Worm (Caenorhabditis elegans): ENCODE data around the gene C27A2.8.
A peak's percentile ranks its signal among the peaks of the same experiment; 100 is the strongest.

Gene C27A2.8

DNA sequence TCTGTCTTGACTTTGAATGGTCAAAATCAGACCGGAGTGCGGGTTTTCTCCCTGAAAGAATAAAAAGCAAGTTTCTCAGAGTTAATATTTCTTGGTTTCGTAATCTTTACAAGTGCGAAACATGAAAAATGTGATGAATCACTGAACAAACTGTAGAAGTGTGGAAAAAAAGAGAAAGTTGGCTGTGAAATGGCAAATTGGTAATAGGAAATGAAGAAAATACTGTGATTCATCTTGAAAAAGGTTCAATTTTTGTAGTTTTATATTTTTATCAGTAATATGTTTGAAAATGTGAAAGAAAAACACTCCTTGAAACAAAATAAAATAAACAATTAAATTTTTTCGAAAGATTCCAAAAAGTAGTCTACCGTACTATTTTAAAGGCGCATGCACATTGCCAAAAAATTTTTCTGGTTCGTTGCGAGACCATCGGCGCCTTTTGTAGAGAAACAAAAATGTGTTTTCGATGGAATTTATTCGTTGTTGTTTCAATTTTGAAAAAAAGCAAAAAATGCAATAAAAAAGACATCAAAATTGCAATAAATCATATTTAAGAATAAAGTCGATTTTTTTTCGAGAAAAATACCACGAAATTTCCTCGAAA, 23.9 kb upstream of the C27A2.8 start, which contains the start of gene pld-1:
TSS of gene pld-1 (minus strand) at position 51 of the 604 bp plus-strand sequence.
- TF ChIP-seq him-1 (tag; optimal IDR thresholded peaks at IDR 0.05) (no peak), dao-5 (tag; optimal IDR thresholded peaks at IDR 0.05) (no peak), W03F9.2 (tag; optimal IDR thresholded peaks at IDR 0.05) (peak; percentile 34)

ce11 chrII:5086143-5086542, 18.3 kb upstream of the C27A2.8 start:
- no peak for TF ChIP-seq W03F9.2 (tag; optimal IDR thresholded peaks at IDR 0.05)
- no peak for TF ChIP-seq him-1 (tag; optimal IDR thresholded peaks at IDR 0.05)
- no peak for TF ChIP-seq dao-5 (tag; optimal IDR thresholded peaks at IDR 0.05)

- TF ChIP-seq dao-5 (tag; optimal IDR thresholded peaks at IDR 0.05) (no peak), W03F9.2 (tag; optimal IDR thresholded peaks at IDR 0.05) (no peak), him-1 (tag; optimal IDR thresholded peaks at IDR 0.05) (no peak)
Measured at ce11 chrII:5085450-5085849, 17.6 kb upstream of the C27A2.8 start, which contains the start of gene txt-9. TSS of gene txt-9 (plus strand) at chrII:5085785.

DNA sequence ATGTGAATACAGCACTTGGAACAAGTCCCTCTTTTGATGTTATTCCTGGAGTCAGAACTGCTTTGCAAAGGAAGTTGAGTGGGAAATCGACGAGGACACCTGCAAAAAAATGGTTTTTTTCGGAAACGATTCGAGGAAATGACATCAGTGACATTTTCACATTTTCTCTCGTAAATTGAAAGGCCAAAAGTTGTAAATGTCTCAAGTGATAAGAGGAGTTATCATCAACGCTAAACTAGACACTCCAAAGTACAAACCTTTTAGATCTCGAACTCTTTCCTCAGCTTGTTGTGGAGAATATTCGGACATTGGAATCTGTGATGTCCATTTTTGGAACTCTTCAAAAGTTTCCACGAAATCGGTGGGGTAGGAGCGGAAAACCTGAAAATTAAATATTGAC, 16.4 kb upstream of the C27A2.8 start:
- TF ChIP-seq dao-5 (tag; optimal IDR thresholded peaks at IDR 0.05) (no peak), W03F9.2 (tag; optimal IDR thresholded peaks at IDR 0.05) (no peak), him-1 (tag; optimal IDR thresholded peaks at IDR 0.05) (no peak)

DNA sequence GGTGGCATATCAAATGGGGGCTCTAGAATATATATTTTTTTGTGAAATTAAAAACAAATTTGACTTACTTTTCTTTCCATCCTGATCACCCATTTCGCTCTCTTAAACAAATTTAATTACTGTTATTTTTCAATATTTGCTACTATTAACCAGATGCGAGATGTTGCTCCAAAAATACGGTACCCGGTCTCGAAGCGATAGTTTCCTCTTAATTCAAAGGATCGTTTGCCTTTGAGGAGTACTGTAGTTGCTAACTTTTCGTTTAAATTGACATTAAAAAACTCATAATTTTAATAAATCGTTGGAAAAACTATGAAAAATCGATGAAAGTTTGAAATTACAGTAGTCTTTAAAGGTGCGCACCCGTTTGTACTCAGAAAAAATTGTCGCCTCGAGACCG, 15.5 kb upstream of the C27A2.8 start, which contains the start of gene C04G6.4:
TSS of gene C04G6.4 (minus strand) at position 101 of the 400 bp plus-strand sequence.
- TF ChIP-seq dao-5 (tag; optimal IDR thresholded peaks at IDR 0.05): no peak
- no peak for TF ChIP-seq W03F9.2 (tag; optimal IDR thresholded peaks at IDR 0.05)
- no peak for TF ChIP-seq him-1 (tag; optimal IDR thresholded peaks at IDR 0.05)

DNA sequence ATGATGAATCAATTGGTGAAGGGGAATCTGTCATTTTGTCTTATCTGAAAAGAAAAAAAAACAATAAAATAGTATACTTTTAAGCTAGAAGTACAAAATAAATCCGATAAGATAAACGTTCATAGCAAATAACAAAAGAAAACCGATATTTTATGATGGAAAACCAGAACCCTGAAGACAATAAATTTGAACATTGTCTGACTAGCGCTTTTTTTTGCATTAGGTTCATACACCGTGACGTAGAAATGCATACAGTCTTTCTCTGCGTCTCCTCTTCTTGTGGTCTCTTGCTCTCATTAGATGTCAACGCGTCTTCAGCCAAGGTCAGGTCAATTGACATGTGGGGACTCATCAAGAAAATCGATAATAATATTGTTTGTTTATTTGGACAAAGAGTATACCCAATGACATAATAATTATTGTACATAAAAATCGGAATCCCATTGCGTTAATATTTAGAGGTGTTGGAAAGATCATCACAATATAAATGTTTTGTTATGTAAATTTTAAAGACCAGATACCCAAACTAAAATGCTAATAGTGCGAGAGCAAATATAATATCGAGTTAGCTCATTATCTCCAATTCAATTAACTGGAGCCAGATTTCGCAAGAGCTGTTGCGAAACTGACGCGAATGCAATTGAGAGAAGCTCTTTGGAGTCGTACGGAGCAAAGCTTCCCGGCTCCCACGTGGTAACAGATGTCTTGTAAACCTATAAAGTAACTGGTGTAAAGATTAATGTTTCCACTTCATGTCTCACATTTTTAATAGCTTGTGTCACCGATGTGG, 13.5 kb upstream of the C27A2.8 start, which contains the start of gene dsh-2:
TSS of gene dsh-2 (minus strand) at position 51 of the 790 bp plus-strand sequence.
- TF ChIP-seq W03F9.2 (tag; optimal IDR thresholded peaks at IDR 0.05): peak; percentile 45
- no peak for TF ChIP-seq dao-5 (tag; optimal IDR thresholded peaks at IDR 0.05)

DNA sequence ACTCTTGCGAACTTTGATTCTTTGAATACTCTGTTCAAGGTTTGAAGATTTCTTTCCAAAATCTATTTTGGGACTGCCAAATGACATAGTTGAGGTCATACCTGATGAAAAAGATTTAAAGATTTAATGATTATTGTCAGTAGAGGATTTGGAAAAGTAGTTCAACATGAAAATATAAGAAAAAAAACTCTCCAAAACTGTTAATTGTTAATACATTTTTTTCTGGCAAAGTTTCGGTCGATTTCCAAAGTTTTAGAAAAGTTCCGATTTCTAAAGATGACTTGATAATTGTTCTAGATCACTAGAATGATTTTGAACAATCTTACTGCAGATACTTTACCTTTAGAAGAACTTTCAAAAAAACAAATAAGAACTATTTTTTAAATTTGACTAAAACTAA, 3.4 kb upstream of the C27A2.8 start, which contains the start of gene C27A2.7:
TSS of gene C27A2.7 (minus strand) at position 101 of the 400 bp plus-strand sequence.
- TF ChIP-seq him-1 (tag; optimal IDR thresholded peaks at IDR 0.05) (no peak), dao-5 (tag; optimal IDR thresholded peaks at IDR 0.05) (no peak), W03F9.2 (tag; optimal IDR thresholded peaks at IDR 0.05) (no peak)

- TF ChIP-seq dao-5 (tag; optimal IDR thresholded peaks at IDR 0.05) (no peak), W03F9.2 (tag; optimal IDR thresholded peaks at IDR 0.05) (no peak), him-1 (tag; optimal IDR thresholded peaks at IDR 0.05) (no peak)
Measured at ce11 chrII:5069525-5069924, 1.7 kb upstream of the C27A2.8 start, which contains the start of gene idpb-2. TSS of gene idpb-2 (minus strand) at chrII:5069625.

- TF ChIP-seq dao-5 (tag; optimal IDR thresholded peaks at IDR 0.05): no peak
- no peak for TF ChIP-seq him-1 (tag; optimal IDR thresholded peaks at IDR 0.05)
- TF ChIP-seq W03F9.2 (tag; optimal IDR thresholded peaks at IDR 0.05): no peak
Measured at ce11 chrII:5066967-5067366, 876 bp downstream of the C27A2.8 start.

DNA sequence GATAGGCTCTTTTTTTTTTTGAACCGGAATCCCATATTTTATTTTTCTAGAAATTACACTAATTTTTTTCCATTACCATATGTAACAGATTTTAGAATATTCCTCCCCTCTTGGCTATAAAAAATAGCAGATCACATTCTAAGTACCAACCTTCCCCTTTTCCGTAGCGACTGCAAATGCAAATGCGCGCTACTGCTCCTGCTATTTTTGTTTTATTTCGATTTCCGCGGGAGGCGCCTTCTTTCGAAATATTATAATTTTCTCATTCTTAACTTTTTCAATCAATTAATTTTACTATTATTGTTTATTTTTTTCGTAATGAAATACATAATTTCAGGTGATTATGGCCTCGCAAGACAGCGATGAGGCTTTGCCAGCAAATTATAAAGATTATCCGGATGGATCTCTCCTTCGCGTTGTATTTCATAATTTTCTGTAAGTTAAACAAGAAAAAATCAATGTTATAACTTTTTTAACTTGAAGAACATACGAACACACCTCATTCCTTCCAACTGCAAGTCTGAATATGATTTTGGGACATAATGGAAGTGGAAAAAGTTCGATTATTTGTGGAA, 6.0 kb downstream of the C27A2.8 start, which contains the start of gene smc-5:
TSS of gene smc-5 (plus strand) at position 332 of the 575 bp plus-strand sequence.
- TF ChIP-seq him-1 (tag; optimal IDR thresholded peaks at IDR 0.05) (no peak), dao-5 (tag; optimal IDR thresholded peaks at IDR 0.05) (no peak), W03F9.2 (tag; optimal IDR thresholded peaks at IDR 0.05) (no peak)

DNA sequence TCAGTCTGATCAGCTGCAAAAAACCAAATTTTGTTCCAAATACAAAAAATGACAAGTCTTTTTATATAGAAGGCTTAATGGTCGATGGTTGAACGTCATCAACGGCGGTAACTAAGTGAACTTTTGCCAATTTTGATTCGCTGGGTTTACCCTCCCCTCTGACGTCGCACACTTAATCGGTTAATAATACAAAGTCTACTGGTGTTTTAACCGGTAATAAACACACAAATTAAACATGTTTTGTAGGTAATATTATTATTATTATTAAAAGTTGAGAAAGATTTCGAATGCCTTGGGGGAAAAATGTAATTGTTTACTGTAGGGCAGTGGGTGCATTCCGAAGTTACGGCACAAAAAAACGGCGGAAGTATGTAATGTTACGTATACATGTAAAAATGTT, 7.1 kb downstream of the C27A2.8 start, which contains the start of gene pho-12:
TSS of gene pho-12 (minus strand) at position 101 of the 400 bp plus-strand sequence.
- TF ChIP-seq W03F9.2 (tag; optimal IDR thresholded peaks at IDR 0.05): no peak
- TF ChIP-seq dao-5 (tag; optimal IDR thresholded peaks at IDR 0.05): no peak

ce11 chrII:5058036-5058435, 9.8 kb downstream of the C27A2.8 start, which contains the start of gene C27A2.12:
TSS of gene C27A2.12 (minus strand) at chrII:5058136.
- TF ChIP-seq W03F9.2 (tag; optimal IDR thresholded peaks at IDR 0.05): no peak
- TF ChIP-seq him-1 (tag; optimal IDR thresholded peaks at IDR 0.05): no peak
- TF ChIP-seq dao-5 (tag; optimal IDR thresholded peaks at IDR 0.05): no peak

DNA sequence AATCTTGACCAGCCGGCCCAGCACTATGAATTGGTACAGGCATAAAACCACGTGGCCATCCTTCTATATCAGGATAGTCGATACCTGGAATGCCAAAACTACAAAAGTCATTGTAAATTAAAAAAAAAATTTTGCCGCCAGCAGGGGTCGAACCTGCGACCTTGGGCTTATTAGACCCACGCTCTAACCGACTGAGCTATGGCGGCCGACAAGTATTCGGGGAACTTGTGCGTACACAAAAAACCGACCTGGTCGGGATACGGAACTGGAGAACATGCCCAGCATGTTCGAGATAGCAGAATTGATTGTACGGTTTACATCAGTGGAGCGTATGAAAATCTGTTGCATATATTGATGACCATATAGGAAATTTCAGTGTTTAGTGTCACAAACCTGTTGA, 10.5 kb downstream of the C27A2.8 start:
- TF ChIP-seq W03F9.2 (tag; optimal IDR thresholded peaks at IDR 0.05) (peak; percentile 12), dao-5 (tag; optimal IDR thresholded peaks at IDR 0.05) (peak; percentile 13), him-1 (tag; optimal IDR thresholded peaks at IDR 0.05) (peak; percentile 55)
